Worm (Caenorhabditis elegans) whole organism, L4/young adult: ENCODE measurements around the gene gcc-1.

ENCODE experiments used
- W03F9.2 ChIP-seq: fragments of 150-350 bp; optimal IDR thresholded peaks from 2 replicates; lab custom pipeline; 2014; ENCODE audit warnings: missing biosample characterization, missing genetic modification characterization
- him-1 ChIP-seq: sonication (generic microtip); optimal IDR thresholded peaks from 2 replicates; lab custom pipeline; 2016; ENCODE audit warnings: missing genotype, missing genetic modification reagents, missing genetic modification characterization, missing compliant biosample characterization

DNA sequence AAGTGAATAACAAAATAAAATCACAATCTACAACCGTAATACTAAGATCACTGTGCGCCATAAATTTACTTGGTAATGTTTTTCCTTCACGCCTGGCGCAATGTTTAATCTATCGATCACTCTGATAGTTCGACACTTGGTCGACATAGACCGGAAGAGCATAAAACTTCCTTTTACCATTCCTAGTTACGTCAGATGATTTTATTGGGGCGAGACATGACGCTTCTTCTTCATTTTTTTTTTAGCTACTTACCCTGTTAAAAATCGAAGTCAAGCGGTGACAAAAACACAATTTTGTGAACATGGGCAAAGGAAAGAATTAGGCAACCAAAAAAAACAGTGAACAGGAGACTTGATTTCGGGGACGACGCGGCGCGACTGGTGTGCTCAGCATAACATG is 5.2 kb upstream of the gcc-1 start:
- no peak for TF ChIP-seq him-1 (tag; lab: Kevin White, UChicago)
- TF ChIP-seq W03F9.2 (tag; lab: Kevin White, UChicago) = no peak
